ENCODE assay signal across 3 worm cellular contexts in the genomic region with DNA sequence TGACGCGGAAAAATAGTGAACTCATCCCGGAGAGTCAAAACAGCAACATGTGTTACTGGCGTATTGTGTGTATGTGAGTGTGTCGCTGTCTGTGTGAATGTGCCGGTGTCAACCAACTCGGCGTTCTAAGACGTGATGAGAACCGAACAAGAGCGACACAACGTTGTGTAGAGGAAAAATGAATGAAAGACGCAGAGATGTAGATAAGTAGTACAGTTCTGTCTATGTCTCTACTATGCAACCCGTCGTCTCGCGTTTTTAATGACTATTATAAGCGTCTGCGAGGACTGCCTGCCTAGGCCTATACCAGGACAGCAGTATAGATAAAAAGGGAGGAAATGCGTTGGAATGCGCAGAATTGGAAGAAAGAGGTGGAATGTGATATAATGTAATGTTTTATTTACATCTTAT.
TF ChIP-seq lines count a peak whose summit lies in the region.

No protein-coding gene starts in this region.

TF ChIP-seq in whole organism, L1 larva, 84 proteins besides CTCF, POLR2A, EP300 and RAD21 (continued from another document and continues in another):
- no peak for TF ChIP-seq ceh-88 (GFP tag; IDR thresholded peaks at IDR 0.05; lab: Robert Waterston, UW)
- TF ChIP-seq efl-1 (optimal IDR thresholded peaks at IDR 0.05; lab: Kevin White, UChicago): no peak
- TF ChIP-seq efl-1 (GFP tag; optimal IDR thresholded peaks at IDR 0.05 in 1 of 2; lab: Kevin White, UChicago): peak in 1 of 2 experiments; percentile 83
- TF ChIP-seq ces-1 (GFP tag; optimal IDR thresholded peaks at IDR 0.05; lab: Kevin White, UChicago): no peak
- peak in 1 of 2 experiments; percentile 35 for TF ChIP-seq lsy-2 (tag; optimal IDR thresholded peaks at IDR 0.05; lab: Kevin White, UChicago)
- no peak for TF ChIP-seq fkh-8 (tag; optimal IDR thresholded peaks at IDR 0.05; lab: Kevin White, UChicago)
- no peak for TF ChIP-seq hpl-2 (GFP tag; optimal IDR thresholded peaks at IDR 0.05; lab: Kevin White, UChicago)
- TF ChIP-seq snpc-4 (tag; optimal IDR thresholded peaks at IDR 0.05; lab: Kevin White, UChicago): no peak
- no peak for TF ChIP-seq ceh-8 (GFP tag; optimal IDR thresholded peaks at IDR 0.05; lab: Kevin White, UChicago)
- TF ChIP-seq lin-14 (GFP tag; optimal IDR thresholded peaks at IDR 0.05; lab: Kevin White, UChicago): peak; percentile 80
- TF ChIP-seq egl-13 (tag; optimal IDR thresholded peaks at IDR 0.05; lab: Kevin White, UChicago): no peak
- no peak for TF ChIP-seq hlh-17 (GFP tag; optimal IDR thresholded peaks at IDR 0.05; lab: Kevin White, UChicago; ENCODE audit: borderline replicate concordance)
- TF ChIP-seq zip-4 (GFP tag; optimal IDR thresholded peaks at IDR 0.05; lab: Kevin White, UChicago): no peak
- TF ChIP-seq nhr-77 (tag; optimal IDR thresholded peaks at IDR 0.05; lab: Kevin White, UChicago): no peak
- peak; percentile 32 for TF ChIP-seq rnt-1 (tag; optimal IDR thresholded peaks at IDR 0.05; lab: Kevin White, UChicago)
- TF ChIP-seq nhr-237 (tag; optimal IDR thresholded peaks at IDR 0.05; lab: Kevin White, UChicago): no peak
- TF ChIP-seq F16B12.6 (tag; optimal IDR thresholded peaks at IDR 0.05; lab: Kevin White, UChicago): no peak
- no peak for TF ChIP-seq lin-39 (tag; optimal IDR thresholded peaks at IDR 0.05; lab: Kevin White, UChicago)
- TF ChIP-seq aha-1 (tag; optimal IDR thresholded peaks at IDR 0.05; lab: Kevin White, UChicago): no peak
- peak; percentile 6 for TF ChIP-seq nhr-20 (tag; optimal IDR thresholded peaks at IDR 0.05; lab: Kevin White, UChicago)
- no peak for TF ChIP-seq nhr-90 (tag; optimal IDR thresholded peaks at IDR 0.05; lab: Kevin White, UChicago; ENCODE audit: poor library complexity)
- TF ChIP-seq fkh-4 (tag; optimal IDR thresholded peaks at IDR 0.05; lab: Kevin White, UChicago; ENCODE audit: borderline replicate concordance): no peak
- TF ChIP-seq unc-30 (tag; optimal IDR thresholded peaks at IDR 0.05; lab: Kevin White, UChicago): no peak
- no peak for TF ChIP-seq ceh-90 (tag; optimal IDR thresholded peaks at IDR 0.05; lab: Kevin White, UChicago)
- TF ChIP-seq aly-2 (tag; optimal IDR thresholded peaks at IDR 0.05; lab: Kevin White, UChicago): no peak
- TF ChIP-seq nhr-19 (GFP tag; conservative IDR thresholded peaks at IDR 0.05; lab: Robert Waterston, UW): no peak
- no peak for TF ChIP-seq unc-86 (tag; optimal IDR thresholded peaks at IDR 0.05; lab: Kevin White, UChicago)
- no peak for TF ChIP-seq pqm-1 (tag; optimal IDR thresholded peaks at IDR 0.05; lab: Kevin White, UChicago)
- TF ChIP-seq hlh-4 (tag; optimal IDR thresholded peaks at IDR 0.05; lab: Kevin White, UChicago): no peak
- peak; percentile 9 for TF ChIP-seq nhr-71 (tag; optimal IDR thresholded peaks at IDR 0.05; lab: Kevin White, UChicago)
- TF ChIP-seq lin-35 (GFP tag; optimal IDR thresholded peaks at IDR 0.05; lab: Kevin White, UChicago): peak in 1 of 2 experiments; percentile 32
- TF ChIP-seq ama-1 (optimal IDR thresholded peaks at IDR 0.05; lab: Kevin White, UChicago): no peak
- no peak for TF ChIP-seq zag-1 (tag; optimal IDR thresholded peaks at IDR 0.05; lab: Kevin White, UChicago)
- TF ChIP-seq ceh-82 (tag; optimal IDR thresholded peaks at IDR 0.05; lab: Kevin White, UChicago): no peak
- TF ChIP-seq unc-98 (GFP tag; IDR thresholded peaks at IDR 0.05; lab: Robert Waterston, UW): no peak
- TF ChIP-seq efl-3 (GFP tag; optimal IDR thresholded peaks at IDR 0.05; lab: Kevin White, UChicago): no peak
- peak; percentile 43 for TF ChIP-seq skn-1 (tag; optimal IDR thresholded peaks at IDR 0.05; lab: Kevin White, UChicago)
- no peak for TF ChIP-seq grh-1 (GFP tag; IDR thresholded peaks at IDR 0.05; lab: Robert Waterston, UW)
- TF ChIP-seq fos-1 (tag; optimal IDR thresholded peaks at IDR 0.05; lab: Kevin White, UChicago): no peak
- TF ChIP-seq lin-15B (tag; optimal IDR thresholded peaks at IDR 0.05; lab: Kevin White, UChicago): no peak
- TF ChIP-seq alr-1 (tag; optimal IDR thresholded peaks at IDR 0.05; lab: Kevin White, UChicago; ENCODE audit: borderline replicate concordance): no peak
- no peak for TF ChIP-seq Y116A8C.19 (tag; optimal IDR thresholded peaks at IDR 0.05; lab: Kevin White, UChicago; ENCODE audit: borderline replicate concordance)
- no peak for TF ChIP-seq lin-13 (GFP tag; optimal IDR thresholded peaks at IDR 0.05; lab: Kevin White, UChicago)

TF ChIP-seq in whole organism, L3 larva, 47 proteins besides CTCF, POLR2A, EP300 and RAD21 (continued from another document):
- TF ChIP-seq pha-4 (tag; optimal IDR thresholded peaks at IDR 0.05; lab: Kevin White, UChicago): peak; percentile 76

TF ChIP-seq in whole organism, young adult, 124 proteins besides CTCF, POLR2A, EP300 and RAD21 (continued from another document):
- peak; percentile 26 for TF ChIP-seq ets-4 (GFP tag; optimal IDR thresholded peaks at IDR 0.05; lab: Kevin White, UChicago)
- no peak for TF ChIP-seq tbx-9 (tag; optimal IDR thresholded peaks at IDR 0.05; lab: Kevin White, UChicago; ENCODE audit: borderline replicate concordance)
- TF ChIP-seq B0336.3 (GFP tag; IDR thresholded peaks at IDR 0.05; lab: Robert Waterston, UW): no peak
- TF ChIP-seq tlf-1 (GFP tag; optimal IDR thresholded peaks at IDR 0.05; lab: Kevin White, UChicago): no peak
- no peak for TF ChIP-seq madf-3 (GFP tag; IDR thresholded peaks at IDR 0.05; lab: Robert Waterston, UW)
- no peak for TF ChIP-seq F55B11.4 (tag; optimal IDR thresholded peaks at IDR 0.05; lab: Kevin White, UChicago; ENCODE audit: borderline replicate concordance, insufficient read depth)
- TF ChIP-seq sdz-38 (tag; optimal IDR thresholded peaks at IDR 0.05; lab: Kevin White, UChicago): no peak
- TF ChIP-seq snpc-1.3 (tag; optimal IDR thresholded peaks at IDR 0.05; lab: Kevin White, UChicago; ENCODE audit: insufficient read depth): no peak
TF ChIP-seq in whole organism, young adult: peak in this region for 8.
